Fruit fly (Drosophila melanogaster) whole organism, embryonic: ENCODE data around the gene mRpL15.

ENCODE experiments used
- Adf1 ChIP-seq: fragments of 200-800 bp; sonication (Bioruptor generic); IDR thresholded peaks from 2 replicates; pipeline ENCODE4 v1.3.6; 2022; ENCODE audit warnings: missing biosample characterization, missing genetic modification characterization
- Atf-2 ChIP-seq: fragments of 200-800 bp; sonication (Bioruptor generic); optimal IDR thresholded peaks from 2 replicates; lab custom pipeline; 2016; ENCODE audit warnings: missing biosample characterization, missing genetic modification characterization
- CG10366 ChIP-seq: fragments of 200-800 bp; sonication (Bioruptor generic); IDR thresholded peaks from 2 replicates; pipeline ENCODE4 v1.3.6; 2022; ENCODE audit warnings: missing biosample characterization, missing genetic modification characterization
- CG10654 ChIP-seq: fragments of 200-800 bp; sonication (Bioruptor generic); optimal IDR thresholded peaks from 2 replicates; lab custom pipeline; 2016; ENCODE audit warnings: missing biosample characterization, missing genetic modification characterization
- CG11247 ChIP-seq: fragments of 200-800 bp; sonication (Bioruptor generic); IDR thresholded peaks from 2 replicates; pipeline ENCODE4 v1.3.6; 2022; ENCODE audit warnings: missing biosample characterization, missing genetic modification characterization
- CG11723 ChIP-seq: fragments of 200-800 bp; sonication (Bioruptor generic); optimal IDR thresholded peaks from 2 replicates; lab custom pipeline; 2017; ENCODE audit warnings: missing biosample characterization, mild to moderate bottlenecking, missing genetic modification characterization
- CG12155 ChIP-seq: fragments of 200-800 bp; sonication (Bioruptor generic); optimal IDR thresholded peaks from 3 replicates; lab custom pipeline; 2016; ENCODE audit warnings: missing biosample characterization, missing genetic modification characterization
- CG12769 ChIP-seq: fragments of 200-800 bp; sonication (Bioruptor generic); optimal IDR thresholded peaks from 2 replicates; lab custom pipeline; 2019; ENCODE audit warnings: missing biosample characterization, mild to moderate bottlenecking, missing genetic modification characterization, moderate library complexity
- CG13296 ChIP-seq: fragments of 200-800 bp; sonication (Bioruptor generic); optimal IDR thresholded peaks from 3 replicates; lab custom pipeline; 2018; ENCODE audit warnings: missing biosample characterization, mild to moderate bottlenecking, missing genetic modification characterization
- CG14050 ChIP-seq: fragments of 200-800 bp; sonication (Bioruptor generic); IDR thresholded peaks from 3 replicates; pipeline ENCODE4 v1.3.6; 2022; ENCODE audit warnings: missing biosample characterization, missing genetic modification characterization
- CG14965 ChIP-seq: fragments of 200-800 bp; sonication (Bioruptor generic); optimal IDR thresholded peaks from 2 replicates; lab custom pipeline; 2016; ENCODE audit warnings: missing biosample characterization, missing genetic modification characterization, borderline replicate concordance
- CG1603 ChIP-seq: fragments of 200-800 bp; sonication (Bioruptor generic); optimal IDR thresholded peaks from 2 replicates; lab custom pipeline; 2019; ENCODE audit warnings: missing biosample characterization, mild to moderate bottlenecking, missing genetic modification characterization, moderate library complexity
- CG16813 ChIP-seq: fragments of 200-800 bp; sonication (Bioruptor generic); IDR thresholded peaks from 3 replicates; pipeline ENCODE4 v1.3.6; 2022; ENCODE audit warnings: missing biosample characterization, missing genetic modification characterization; ENCODE audit not compliant: partially characterized antibody
- CG17829 ChIP-seq: fragments of 200-800 bp; optimal IDR thresholded peaks from 2 replicates; lab custom pipeline; 2019; ENCODE audit warnings: missing biosample characterization, mild to moderate bottlenecking, missing genetic modification characterization, moderate library complexity
- CG33213 ChIP-seq: fragments of 200-800 bp; sonication (Bioruptor generic); optimal IDR thresholded peaks from 3 replicates; lab custom pipeline; 2016; ENCODE audit warnings: missing biosample characterization, missing genetic modification characterization
- CG4282 ChIP-seq: fragments of 200-800 bp; sonication (Bioruptor generic); optimal IDR thresholded peaks from 2 replicates; lab custom pipeline; 2016; ENCODE audit warnings: missing biosample characterization, missing genetic modification characterization
- CG4854 ChIP-seq: fragments of 200-800 bp; sonication (Bioruptor generic); optimal IDR thresholded peaks from 2 replicates; lab custom pipeline; 2016; ENCODE audit warnings: missing biosample characterization, missing genetic modification characterization, inconsistent platforms
- CG7928 ChIP-seq: fragments of 200-800 bp; sonication (Bioruptor generic); optimal IDR thresholded peaks from 2 replicates; lab custom pipeline; 2017; ENCODE audit warnings: missing biosample characterization, mild to moderate bottlenecking, missing genetic modification characterization
- CG8089 ChIP-seq: fragments of 200-800 bp; sonication (Bioruptor generic); optimal IDR thresholded peaks from 3 replicates; lab custom pipeline; 2016; ENCODE audit warnings: missing biosample characterization, missing genetic modification characterization
- CG8478 ChIP-seq: fragments of >200 bp; optimal IDR thresholded peaks from 2 replicates; lab custom pipeline; 2018
- CG8944 ChIP-seq: fragments of 200-800 bp; sonication (Bioruptor generic); optimal IDR thresholded peaks from 3 replicates; lab custom pipeline; 2016; ENCODE audit warnings: missing biosample characterization, missing genetic modification characterization
- CHES-1-like ChIP-seq: fragments of 200-800 bp; sonication (Bioruptor generic); optimal IDR thresholded peaks from 2 replicates; lab custom pipeline; 2016; ENCODE audit warnings: missing biosample characterization, missing genetic modification characterization
- Chrac-16 ChIP-seq: fragments of 200-800 bp; sonication (Bioruptor generic); optimal IDR thresholded peaks from 3 replicates; lab custom pipeline; 2016; ENCODE audit warnings: missing biosample characterization, missing genetic modification characterization
- D ChIP-seq, 2 experiments: fragments of 200-800 bp in 1 of 2; fragments of >200 bp in 1 of 2; sonication (Bioruptor generic) in 1 of 2; optimal IDR thresholded peaks; 2 replicates in 1 of 2; 3 replicates in 1 of 2; lab custom pipeline; 2017; ENCODE audit warnings: mild to moderate bottlenecking in 1 of 2, missing biosample characterization in 1 of 2, missing genetic modification characterization in 1 of 2, missing genetic modification reagents in 1 of 2
- Dip2 ChIP-seq: fragments of 200-800 bp; sonication (Bioruptor generic); IDR thresholded peaks from 2 replicates; pipeline ENCODE4 v1.3.6; 2022; ENCODE audit warnings: missing biosample characterization, missing genetic modification characterization
- Ets65A ChIP-seq: fragments of 200-800 bp; sonication (Bioruptor generic); peaks from one replicate; lab custom pipeline; 2016; ENCODE audit warnings: missing biosample characterization, missing genetic modification characterization
- Jarid2 ChIP-seq: fragments of 200-800 bp; sonication (Bioruptor generic); optimal IDR thresholded peaks from 3 replicates; lab custom pipeline; 2017; ENCODE audit warnings: mild to moderate bottlenecking, missing biosample characterization, missing genetic modification reagents, missing genetic modification characterization
- Kr ChIP-seq: fragments of 200-800 bp; sonication (Bioruptor generic); optimal IDR thresholded peaks from 2 replicates; lab custom pipeline; 2017; ENCODE audit warnings: missing biosample characterization, mild to moderate bottlenecking, missing genetic modification characterization
- MESR4 ChIP-seq: fragments of 200-800 bp; sonication (Bioruptor generic); optimal IDR thresholded peaks from 2 replicates; lab custom pipeline; 2018; ENCODE audit warnings: missing biosample characterization, mild to moderate bottlenecking, missing genetic modification characterization, moderate library complexity
- Mrtf ChIP-seq: fragments of 200-800 bp; sonication (Bioruptor generic); IDR thresholded peaks from 3 replicates; pipeline ENCODE4 v1.3.6; 2022; ENCODE audit warnings: missing biosample characterization, missing genetic modification characterization
- Optix ChIP-seq: fragments of 200-800 bp; sonication (Bioruptor generic); IDR thresholded peaks from 3 replicates; pipeline ENCODE4 v1.3.6; 2022; ENCODE audit warnings: missing biosample characterization, missing genetic modification characterization
- Ravus ChIP-seq: fragments of 200-800 bp; sonication (Bioruptor generic); IDR thresholded peaks from 2 replicates; pipeline ENCODE4 v1.3.6; 2022; ENCODE audit warnings: missing biosample characterization, missing genetic modification characterization
- Rfx ChIP-seq: fragments of 200-800 bp; sonication (Bioruptor generic); IDR thresholded peaks from 2 replicates; pipeline ENCODE4 v1.3.6; 2022; ENCODE audit warnings: missing biosample characterization, missing genetic modification characterization
- Sox102F ChIP-seq: fragments of 200-800 bp; sonication (Bioruptor generic); optimal IDR thresholded peaks from 2 replicates; lab custom pipeline; 2018; ENCODE audit warnings: missing biosample characterization, mild to moderate bottlenecking, missing genetic modification characterization, moderate library complexity
- aop ChIP-seq: fragments of 200-800 bp; sonication (Bioruptor generic); IDR thresholded peaks from 2 replicates; pipeline ENCODE4 v1.3.6; 2022; ENCODE audit warnings: missing biosample characterization, missing genetic modification characterization
- ap ChIP-seq: fragments of 200-800 bp; sonication (Bioruptor generic); IDR thresholded peaks from 2 replicates; pipeline ENCODE4 v1.3.6; 2022; ENCODE audit warnings: missing biosample characterization, missing genetic modification characterization
- cato ChIP-seq: fragments of 200-800 bp; sonication (Bioruptor generic); optimal IDR thresholded peaks from 2 replicates; lab custom pipeline; 2016; ENCODE audit warnings: missing biosample characterization, missing genetic modification characterization, borderline replicate concordance
- caup ChIP-seq: fragments of 200-800 bp; sonication (Bioruptor generic); optimal IDR thresholded peaks from 3 replicates; lab custom pipeline; 2017; ENCODE audit warnings: missing biosample characterization, mild to moderate bottlenecking, missing genetic modification characterization, moderate library complexity; ENCODE audit not compliant: severe bottlenecking
- chinmo ChIP-seq: fragments of 200-800 bp; sonication (Bioruptor generic); IDR thresholded peaks from 4 replicates; pipeline ENCODE4 v1.3.6; 2022; ENCODE audit warnings: missing biosample characterization, missing genetic modification characterization; ENCODE audit not compliant: partially characterized antibody
- crol ChIP-seq: fragments of 200-800 bp; sonication (Bioruptor generic); IDR thresholded peaks from 2 replicates; pipeline ENCODE4 v1.3.6; 2022; ENCODE audit warnings: missing biosample characterization, missing genetic modification characterization
- cwo ChIP-seq: fragments of 200-800 bp; sonication (Bioruptor generic); optimal IDR thresholded peaks from 3 replicates; lab custom pipeline; 2017; ENCODE audit warnings: missing biosample characterization, missing genetic modification characterization, mild to moderate bottlenecking, moderate library complexity, missing genetic modification reagents
- kay ChIP-seq: fragments of 200-800 bp; sonication (Bioruptor generic); optimal IDR thresholded peaks from 2 replicates; lab custom pipeline; 2016; ENCODE audit warnings: missing biosample characterization, missing genetic modification characterization
- lbe ChIP-seq: fragments of 200-800 bp; sonication (Bioruptor generic); optimal IDR thresholded peaks from 2 replicates; lab custom pipeline; 2016; ENCODE audit warnings: missing biosample characterization, mild to moderate bottlenecking, missing genetic modification characterization
- mirr ChIP-seq: fragments of 200-800 bp; sonication (Bioruptor generic); optimal IDR thresholded peaks from 3 replicates; lab custom pipeline; 2018; ENCODE audit warnings: missing biosample characterization, mild to moderate bottlenecking, missing genetic modification characterization
- nau ChIP-seq: fragments of 200-800 bp; sonication (Bioruptor generic); optimal IDR thresholded peaks from 3 replicates; lab custom pipeline; 2017; ENCODE audit warnings: missing biosample characterization, mild to moderate bottlenecking, missing genetic modification characterization, missing genetic modification reagents
- pnt ChIP-seq: fragments of 200-800 bp; sonication (Bioruptor generic); optimal IDR thresholded peaks from 3 replicates; lab custom pipeline; 2016; ENCODE audit warnings: missing biosample characterization, missing genetic modification characterization
- rib ChIP-seq: fragments of 200-800 bp; sonication (Bioruptor generic); IDR thresholded peaks from 2 replicates; pipeline ENCODE4 v1.3.6; 2022; ENCODE audit warnings: missing biosample characterization, missing genetic modification characterization
- salm ChIP-seq: fragments of 200-800 bp; sonication (Bioruptor generic); optimal IDR thresholded peaks from 2 replicates; lab custom pipeline; 2018; ENCODE audit warnings: missing biosample characterization, mild to moderate bottlenecking, missing genetic modification characterization
- sens-2 ChIP-seq: fragments of 200-800 bp; sonication (Bioruptor generic); IDR thresholded peaks from 2 replicates; pipeline ENCODE4 v1.3.6; 2022; ENCODE audit warnings: missing biosample characterization, missing genetic modification characterization
- sqz ChIP-seq: fragments of 200-800 bp; sonication (Bioruptor generic); optimal IDR thresholded peaks from 3 replicates; lab custom pipeline; 2018; ENCODE audit warnings: missing biosample characterization, mild to moderate bottlenecking, missing genetic modification characterization
- trem ChIP-seq: fragments of 200-800 bp; optimal IDR thresholded peaks from 3 replicates; lab custom pipeline; 2019; ENCODE audit warnings: missing biosample characterization, mild to moderate bottlenecking, missing genetic modification characterization, moderate library complexity

mRpL15 gene

dm6 chr3L:20440902-20441429 lies 5.0 kb upstream of the mRpL15 start (continued):
- TF ChIP-seq Ravus (GFP tag; lab: Robert Waterston, UW) (no peak), ap (GFP tag; lab: Robert Waterston, UW) (no peak), Mrtf (GFP tag; lab: Robert Waterston, UW) (no peak), Dip2 (no peak), Ets65A (GFP tag; lab: Kevin White, UChicago) (no peak), lbe (no peak), aop (no peak), rib (GFP tag; lab: Robert Waterston, UW) (no peak), MESR4 (no peak), Optix (GFP tag; lab: Robert Waterston, UW) (no peak), CG11247 (GFP tag; lab: Robert Waterston, UW) (0 out of 2 replicates have a peak, but pooled peaks have one; percentile 9), CG33213 (GFP tag; lab: Kevin White, UChicago) (no peak), CG7928 (no peak), salm (tag; lab: Kevin White, UChicago) (no peak), CG14965 (GFP tag; lab: Kevin White, UChicago) (no peak), CG8089 (no peak), CG12769 (tag; lab: Kevin White, UChicago) (peak; percentile 92), Jarid2 (GFP tag; lab: Kevin White, UChicago) (no peak), CG4854 (GFP tag; lab: Kevin White, UChicago) (no peak), trem (tag; lab: Kevin White, UChicago) (no peak), cato (GFP tag; lab: Kevin White, UChicago) (no peak), nau (GFP tag; lab: Kevin White, UChicago) (peak; percentile 92), caup (no peak), CG12155 (GFP tag; lab: Kevin White, UChicago) (no peak), CG10366 (GFP tag; lab: Robert Waterston, UW) (no peak), CG14050 (GFP tag; lab: Robert Waterston, UW) (no peak), CHES-1-like (GFP tag; lab: Kevin White, UChicago) (no peak), mirr (GFP tag; lab: Kevin White, UChicago) (peak; percentile 53), crol (GFP tag; lab: Robert Waterston, UW) (peak; percentile 25; the same call in 1 of the 2 replicates), sens-2 (GFP tag; lab: Robert Waterston, UW) (no peak), CG10654 (no peak), pnt (GFP tag; lab: Kevin White, UChicago) (no peak), sqz (no peak), Kr (GFP tag; lab: Kevin White, UChicago) (no peak), Adf1 (GFP tag; lab: Robert Waterston, UW) (no peak), Sox102F (no peak), CG13296 (GFP tag; lab: Kevin White, UChicago) (no peak), chinmo (GFP tag; lab: Robert Waterston, UW) (peak; percentile 30; the same call in 1 of the 4 replicates), CG1603 (no peak), Atf-2 (no peak), CG16813 (GFP tag; lab: Robert Waterston, UW) (no peak), CG8944 (GFP tag; lab: Kevin White, UChicago) (no peak), D (optimal IDR thresholded peaks at IDR 0.05; lab: Kevin White, UChicago) (no peak), D (GFP tag; optimal IDR thresholded peaks at IDR 0.05; lab: Kevin White, UChicago) (no peak), CG8478 (lab: Kevin White, UChicago) (no peak), Rfx (0 out of 2 replicates have a peak, but pooled peaks have one; percentile 5), CG4282 (GFP tag; lab: Kevin White, UChicago) (no peak), kay (GFP tag; lab: Kevin White, UChicago) (no peak), CG17829 (tag; lab: Kevin White, UChicago) (no peak), Chrac-16 (GFP tag; lab: Kevin White, UChicago) (no peak), CG11723 (GFP tag; lab: Kevin White, UChicago) (no peak), cwo (peak; percentile 17)
